Fruit fly (Drosophila melanogaster) whole organism, embryonic: ENCODE results near the gene dnc.

Experiments
- Adf1 ChIP-seq: fragments of 200-800 bp; sonication (Bioruptor generic); IDR thresholded peaks from 2 replicates; pipeline ENCODE4 v1.3.6; 2022; ENCODE audit warnings: missing biosample characterization, missing genetic modification characterization
- Asciz ChIP-seq: fragments of 200-800 bp; sonication (Bioruptor generic); optimal IDR thresholded peaks from 2 replicates; lab custom pipeline; 2017; ENCODE audit warnings: missing biosample characterization, mild to moderate bottlenecking, missing genetic modification characterization, missing genetic modification reagents
- BtbVII ChIP-seq: fragments of 200-800 bp; sonication (Bioruptor generic); optimal IDR thresholded peaks from 3 replicates; lab custom pipeline; 2017; ENCODE audit warnings: missing biosample characterization, mild to moderate bottlenecking, missing genetic modification characterization
- CG10321 ChIP-seq: fragments of 200-800 bp; sonication (Bioruptor generic); IDR thresholded peaks from 2 replicates; pipeline ENCODE4 v1.3.6; 2022; ENCODE audit warnings: missing biosample characterization, missing genetic modification characterization
- CG10366 ChIP-seq: fragments of 200-800 bp; sonication (Bioruptor generic); IDR thresholded peaks from 2 replicates; pipeline ENCODE4 v1.3.6; 2022; ENCODE audit warnings: missing biosample characterization, missing genetic modification characterization
- CG11085 ChIP-seq: fragments of 200-800 bp; sonication (Bioruptor generic); IDR thresholded peaks from 2 replicates; pipeline ENCODE4 v1.3.6; 2022; ENCODE audit warnings: missing biosample characterization, missing genetic modification characterization
- CG11504 ChIP-seq: fragments of 200-800 bp; sonication (Bioruptor generic); optimal IDR thresholded peaks from 3 replicates; lab custom pipeline; 2019; ENCODE audit warnings: missing biosample characterization, mild to moderate bottlenecking, missing genetic modification characterization, moderate library complexity
- CG11723 ChIP-seq: fragments of 200-800 bp; sonication (Bioruptor generic); optimal IDR thresholded peaks from 2 replicates; lab custom pipeline; 2017; ENCODE audit warnings: missing biosample characterization, mild to moderate bottlenecking, missing genetic modification characterization
- CG12104 ChIP-seq: fragments of 200-800 bp; sonication (Bioruptor generic); optimal IDR thresholded peaks from 3 replicates; lab custom pipeline; 2016; ENCODE audit warnings: missing biosample characterization, missing genetic modification characterization
- CG12659 ChIP-seq: fragments of 200-800 bp; sonication (Bioruptor generic); optimal IDR thresholded peaks from 3 replicates; lab custom pipeline; 2017; ENCODE audit warnings: mild to moderate bottlenecking, missing biosample characterization, missing genetic modification reagents, missing genetic modification characterization
- CG12769 ChIP-seq: fragments of 200-800 bp; sonication (Bioruptor generic); optimal IDR thresholded peaks from 2 replicates; lab custom pipeline; 2019; ENCODE audit warnings: missing biosample characterization, mild to moderate bottlenecking, missing genetic modification characterization, moderate library complexity
- CG13624 ChIP-seq: fragments of 200-800 bp; sonication (Bioruptor generic); optimal IDR thresholded peaks from 2 replicates; lab custom pipeline; 2016; ENCODE audit warnings: missing biosample characterization, missing genetic modification characterization
- CG13775 ChIP-seq: fragments of 200-800 bp; sonication (Bioruptor generic); optimal IDR thresholded peaks from 3 replicates; lab custom pipeline; 2017; ENCODE audit warnings: missing biosample characterization, mild to moderate bottlenecking, missing genetic modification characterization
- CG2202 ChIP-seq: fragments of 200-800 bp; sonication (Bioruptor generic); optimal IDR thresholded peaks from 2 replicates; lab custom pipeline; 2018; ENCODE audit warnings: missing biosample characterization, mild to moderate bottlenecking, missing genetic modification characterization
- CG3163 ChIP-seq: fragments of 200-800 bp; sonication (Bioruptor generic); optimal IDR thresholded peaks from 3 replicates; lab custom pipeline; 2016; ENCODE audit warnings: missing biosample characterization, missing genetic modification characterization
- CG34224 ChIP-seq: fragments of 200-800 bp; sonication (Bioruptor generic); IDR thresholded peaks from 3 replicates; pipeline ENCODE4 v1.3.6; 2022; ENCODE audit warnings: missing biosample characterization, missing genetic modification characterization; ENCODE audit not compliant: partially characterized antibody
- CG3838 ChIP-seq: fragments of 200-800 bp; sonication (Bioruptor generic); optimal IDR thresholded peaks from 3 replicates; lab custom pipeline; 2016; ENCODE audit warnings: missing biosample characterization, missing genetic modification characterization
- CG6654 ChIP-seq: fragments of 200-800 bp; sonication (Bioruptor generic); optimal IDR thresholded peaks from 2 replicates; lab custom pipeline; 2017; ENCODE audit warnings: missing biosample characterization, mild to moderate bottlenecking, missing genetic modification characterization
- CG6765 ChIP-seq: fragments of 200-800 bp; sonication (Bioruptor generic); optimal IDR thresholded peaks from 3 replicates; lab custom pipeline; 2017; ENCODE audit warnings: missing biosample characterization, mild to moderate bottlenecking, missing genetic modification characterization
- CG7928 ChIP-seq: fragments of 200-800 bp; sonication (Bioruptor generic); optimal IDR thresholded peaks from 2 replicates; lab custom pipeline; 2017; ENCODE audit warnings: missing biosample characterization, mild to moderate bottlenecking, missing genetic modification characterization
- CG8944 ChIP-seq: fragments of 200-800 bp; sonication (Bioruptor generic); optimal IDR thresholded peaks from 3 replicates; lab custom pipeline; 2016; ENCODE audit warnings: missing biosample characterization, missing genetic modification characterization
- Chrac-16 ChIP-seq: fragments of 200-800 bp; sonication (Bioruptor generic); optimal IDR thresholded peaks from 3 replicates; lab custom pipeline; 2016; ENCODE audit warnings: missing biosample characterization, missing genetic modification characterization
- CrebB ChIP-seq: fragments of 200-800 bp; sonication (Bioruptor generic); optimal IDR thresholded peaks from 3 replicates; lab custom pipeline; 2018; ENCODE audit warnings: missing biosample characterization, mild to moderate bottlenecking, missing genetic modification characterization
- Fer1 ChIP-seq: fragments of 200-800 bp; sonication (Bioruptor generic); optimal IDR thresholded peaks from 2 replicates; lab custom pipeline; 2017; ENCODE audit warnings: missing biosample characterization, mild to moderate bottlenecking, missing genetic modification characterization
- HLHmδ ChIP-seq: fragments of 200-800 bp; sonication (Bioruptor generic); optimal IDR thresholded peaks from 2 replicates; lab custom pipeline; 2018; ENCODE audit warnings: missing biosample characterization, mild to moderate bottlenecking, missing genetic modification characterization, moderate library complexity
- Hand ChIP-seq: fragments of 200-800 bp; sonication (Bioruptor generic); optimal IDR thresholded peaks from 2 replicates; lab custom pipeline; 2017; ENCODE audit warnings: mild to moderate bottlenecking, missing biosample characterization, missing genetic modification reagents, missing genetic modification characterization
- Lim3 ChIP-seq: fragments of 200-800 bp; sonication (Bioruptor generic); IDR thresholded peaks from 2 replicates; pipeline ENCODE4 v1.3.6; 2022; ENCODE audit warnings: missing biosample characterization, missing genetic modification characterization
- Opbp ChIP-seq: fragments of 200-800 bp; sonication (Bioruptor generic); IDR thresholded peaks from 3 replicates; pipeline ENCODE4 v1.3.6; 2022; ENCODE audit warnings: missing biosample characterization, missing genetic modification characterization; ENCODE audit not compliant: partially characterized antibody
- Pdp1 ChIP-seq, 2 experiments: fragments of 200-800 bp; sonication (Bioruptor generic); optimal IDR thresholded peaks; 3 replicates each; lab custom pipeline; 2016; ENCODE audit warnings: missing biosample characterization in 2 of 2, missing genetic modification characterization in 2 of 2, mild to moderate bottlenecking in 1 of 2, moderate library complexity in 1 of 2
- Rfx ChIP-seq: fragments of 200-800 bp; sonication (Bioruptor generic); IDR thresholded peaks from 2 replicates; pipeline ENCODE4 v1.3.6; 2022; ENCODE audit warnings: missing biosample characterization, missing genetic modification characterization
- Trl ChIP-seq, 3 experiments: fragments of >200 bp in 2 of 3; fragments of 200-800 bp in 1 of 3; sonication (Bioruptor generic) in 1 of 3; optimal IDR thresholded peaks; 2 replicates in 1 of 3; 3 replicates in 2 of 3; lab custom pipeline; 2016 to 2017; ENCODE audit warnings: missing biosample characterization in 1 of 3, missing genetic modification characterization in 1 of 3
- abd-A ChIP-seq: fragments of 200-800 bp; sonication (Bioruptor generic); optimal IDR thresholded peaks from 3 replicates; lab custom pipeline; 2019; ENCODE audit warnings: missing biosample characterization, mild to moderate bottlenecking, missing genetic modification characterization, moderate library complexity
- caup ChIP-seq: fragments of 200-800 bp; sonication (Bioruptor generic); optimal IDR thresholded peaks from 3 replicates; lab custom pipeline; 2017; ENCODE audit warnings: missing biosample characterization, mild to moderate bottlenecking, missing genetic modification characterization, moderate library complexity; ENCODE audit not compliant: severe bottlenecking
- cg ChIP-seq: fragments of 200-800 bp; sonication (Bioruptor generic); optimal IDR thresholded peaks from 3 replicates; lab custom pipeline; 2019; ENCODE audit warnings: missing biosample characterization, mild to moderate bottlenecking, missing genetic modification characterization, moderate library complexity
- ci ChIP-seq: fragments of 200-800 bp; sonication (Bioruptor generic); IDR thresholded peaks from 3 replicates; pipeline ENCODE4 v1.3.6; 2022; ENCODE audit warnings: missing biosample characterization, missing genetic modification characterization
- cwo ChIP-seq: fragments of 200-800 bp; sonication (Bioruptor generic); optimal IDR thresholded peaks from 3 replicates; lab custom pipeline; 2017; ENCODE audit warnings: missing biosample characterization, missing genetic modification characterization, mild to moderate bottlenecking, moderate library complexity, missing genetic modification reagents
- dm ChIP-seq: fragments of 200-800 bp; sonication (Bioruptor generic); optimal IDR thresholded peaks from 3 replicates; lab custom pipeline; 2016; ENCODE audit warnings: missing biosample characterization, missing genetic modification characterization
- ham ChIP-seq: fragments of 200-800 bp; sonication (Bioruptor generic); IDR thresholded peaks from 2 replicates; pipeline ENCODE4 v1.3.6; 2022; ENCODE audit warnings: missing biosample characterization, missing genetic modification characterization
- kni ChIP-seq: fragments of 200-800 bp; sonication (Bioruptor generic); optimal IDR thresholded peaks from 3 replicates; lab custom pipeline; 2017; ENCODE audit warnings: mild to moderate bottlenecking, missing biosample characterization, missing genetic modification reagents, missing genetic modification characterization
- mld ChIP-seq: fragments of 200-800 bp; sonication (Bioruptor generic); IDR thresholded peaks from 3 replicates; pipeline ENCODE4 v1.3.6; 2022; ENCODE audit warnings: missing biosample characterization, missing genetic modification characterization; ENCODE audit not compliant: partially characterized antibody
- nau ChIP-seq: fragments of 200-800 bp; sonication (Bioruptor generic); optimal IDR thresholded peaks from 3 replicates; lab custom pipeline; 2017; ENCODE audit warnings: missing biosample characterization, mild to moderate bottlenecking, missing genetic modification characterization, missing genetic modification reagents
- nom ChIP-seq: fragments of 200-800 bp; sonication (Bioruptor generic); optimal IDR thresholded peaks from 2 replicates; lab custom pipeline; 2017; ENCODE audit warnings: missing biosample characterization, missing genetic modification characterization, mild to moderate bottlenecking, moderate library complexity, missing genetic modification reagents
- pum ChIP-seq: fragments of 200-800 bp; sonication (Bioruptor generic); optimal IDR thresholded peaks from 2 replicates; lab custom pipeline; 2016; ENCODE audit warnings: missing biosample characterization, missing genetic modification characterization
- row ChIP-seq: fragments of 200-800 bp; sonication (Bioruptor generic); IDR thresholded peaks from 3 replicates; pipeline ENCODE4 v1.3.6; 2022; ENCODE audit warnings: missing biosample characterization, missing genetic modification characterization
- sd ChIP-seq: fragments of 200-800 bp; sonication (Bioruptor generic); optimal IDR thresholded peaks from 3 replicates; lab custom pipeline; 2018; ENCODE audit warnings: missing biosample characterization, mild to moderate bottlenecking, missing genetic modification characterization, moderate library complexity
- sob ChIP-seq: fragments of 200-800 bp; sonication (Bioruptor generic); IDR thresholded peaks from 2 replicates; pipeline ENCODE4 v1.3.6; 2022; ENCODE audit warnings: missing biosample characterization, missing genetic modification characterization
- ttk ChIP-seq: fragments of 200-800 bp; sonication (Bioruptor generic); IDR thresholded peaks from 2 replicates; pipeline ENCODE4 v2.1.2; 2022; ENCODE audit warnings: missing biosample characterization, missing genetic modification characterization
- zf30C ChIP-seq: fragments of 200-800 bp; sonication (Bioruptor generic); optimal IDR thresholded peaks from 3 replicates; lab custom pipeline; 2018; ENCODE audit warnings: missing biosample characterization, mild to moderate bottlenecking, missing genetic modification characterization

Gene dnc

dm6 chrX:3372656-3373268 is 196.5 kb downstream of the dnc start, which contains the start of gene Myc:
Gene Myc (plus strand): TSS chrX:3373159.
- TF ChIP-seq row (GFP tag; lab: Robert Waterston, UW), result no peak; the same call in 2 of the 3 replicates
- no peak for TF ChIP-seq Hand (GFP tag; lab: Kevin White, UChicago)
- TF ChIP-seq BtbVII (GFP tag; lab: Kevin White, UChicago), result peak; percentile 26
- TF ChIP-seq Chrac-16 (GFP tag; lab: Kevin White, UChicago), result no peak
- TF ChIP-seq kni, result peak; percentile 25
- no peak for TF ChIP-seq CG13775
- TF ChIP-seq Adf1 (GFP tag; lab: Robert Waterston, UW), result peak; percentile 26; the same call in 1 of the 2 replicates
- TF ChIP-seq ham (GFP tag; lab: Robert Waterston, UW), result no peak
- peak; percentile 33 for TF ChIP-seq cwo (GFP tag; lab: Kevin White, UChicago)
- peak; percentile 69; the same call in 2 of the 3 replicates for TF ChIP-seq ci (GFP tag; lab: Robert Waterston, UW)
- peak; percentile 3 for TF ChIP-seq caup (GFP tag; lab: Kevin White, UChicago)
- TF ChIP-seq zf30C (GFP tag; lab: Kevin White, UChicago), result peak; percentile 8
- no peak for TF ChIP-seq CG12104 (GFP tag; lab: Kevin White, UChicago)
- TF ChIP-seq nom (GFP tag; lab: Kevin White, UChicago), result peak; percentile 28
- peak; percentile 23; the same call in 1 of the 3 replicates for TF ChIP-seq mld
- TF ChIP-seq sob (GFP tag; lab: Robert Waterston, UW), result no peak
- peak; percentile 0 for TF ChIP-seq CrebB
- TF ChIP-seq Fer1, result peak; percentile 28
- TF ChIP-seq Pdp1 (GFP tag; optimal IDR thresholded peaks at IDR 0.05; lab: Kevin White, UChicago), result peak in 1 of 2 experiments; percentile 85
- no peak for TF ChIP-seq CG10321 (GFP tag; lab: Robert Waterston, UW)
- TF ChIP-seq CG11723, result no peak
- no peak for TF ChIP-seq pum (GFP tag; lab: Kevin White, UChicago)
- peak; percentile 33 for TF ChIP-seq CG12769 (tag; lab: Kevin White, UChicago)
- TF ChIP-seq CG12659 (GFP tag; lab: Kevin White, UChicago), result no peak
- TF ChIP-seq Lim3 (GFP tag; lab: Robert Waterston, UW), result no peak
- TF ChIP-seq CG11504 (tag; lab: Kevin White, UChicago), result peak; percentile 88
- TF ChIP-seq CG13624 (GFP tag; lab: Kevin White, UChicago), result peak; percentile 24
- peak; percentile 93 to 97 for TF ChIP-seq Trl (optimal IDR thresholded peaks at IDR 0.05; lab: Kevin White, UChicago)
- TF ChIP-seq Trl (GFP tag; optimal IDR thresholded peaks at IDR 0.05; lab: Kevin White, UChicago), result peak; percentile 58
- TF ChIP-seq CG8944 (GFP tag; lab: Kevin White, UChicago), result no peak
- TF ChIP-seq nau (GFP tag; lab: Kevin White, UChicago), result peak; percentile 2
- peak; percentile 19 for TF ChIP-seq CG6765 (GFP tag; lab: Kevin White, UChicago)
- no peak for TF ChIP-seq CG2202
- no peak for TF ChIP-seq CG6654 (GFP tag; lab: Kevin White, UChicago)
- TF ChIP-seq Asciz, result peak; percentile 12
- peak; percentile 50; the same call in 1 of the 2 replicates for TF ChIP-seq Rfx (GFP tag; lab: Robert Waterston, UW)
- TF ChIP-seq CG3838 (GFP tag; lab: Kevin White, UChicago), result no peak
- peak; percentile 70 for TF ChIP-seq CG3163 (GFP tag; lab: Kevin White, UChicago)
- TF ChIP-seq abd-A (tag; lab: Kevin White, UChicago), result peak; percentile 38
- no peak for TF ChIP-seq ttk (GFP tag; lab: Robert Waterston, UW)
- TF ChIP-seq dm (GFP tag; lab: Kevin White, UChicago), result peak; percentile 41
- TF ChIP-seq CG34224, result peak; percentile 46; the same call in 1 of the 3 replicates
- TF ChIP-seq cg (GFP tag; lab: Kevin White, UChicago), result peak; percentile 15
- TF ChIP-seq CG10366 (GFP tag; lab: Robert Waterston, UW), result no peak
- 0 out of 3 replicates have a peak, but pooled peaks have one; percentile 34 for TF ChIP-seq Opbp
- TF ChIP-seq CG11085 (GFP tag; lab: Robert Waterston, UW), result no peak
- peak; percentile 49 for TF ChIP-seq sd (tag; lab: Kevin White, UChicago)
- TF ChIP-seq CG7928, result no peak
- peak; percentile 13 for TF ChIP-seq HLHmδ
